Fruit fly (Drosophila melanogaster): ENCODE measurements around the gene Ance-3.

The Ance-3 gene

DNA sequence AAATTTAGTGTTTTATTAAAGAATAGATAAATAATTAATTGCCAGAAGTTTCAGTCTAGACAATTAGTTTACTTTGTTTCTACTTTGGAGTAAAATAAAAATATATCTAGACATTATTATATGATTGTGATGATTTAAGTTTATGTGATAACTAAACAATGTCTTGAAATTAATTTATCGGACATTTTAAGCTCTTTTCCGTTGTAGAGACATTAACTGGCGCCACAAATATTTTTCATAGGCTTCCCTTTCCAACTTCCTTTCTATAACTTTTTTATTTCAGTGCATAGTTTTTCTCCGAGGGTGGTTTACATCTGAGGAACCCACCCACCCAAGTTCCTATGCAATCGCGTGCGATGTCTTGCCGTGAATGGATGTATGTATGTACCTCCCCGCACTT, 37.8 kb upstream of the Ance-3 start (continued):
- no peak for TF ChIP-seq dysf (GFP tag; IDR thresholded peaks at IDR 0.05)
- TF ChIP-seq CG12391 (tag; optimal IDR thresholded peaks at IDR 0.05): peak; percentile 50
- peak; percentile 42 for TF ChIP-seq unpg (GFP tag; optimal IDR thresholded peaks at IDR 0.05)
- no peak for TF ChIP-seq zen (tag; optimal IDR thresholded peaks at IDR 0.05)
- TF ChIP-seq Ptx1 (GFP tag; IDR thresholded peaks at IDR 0.05): 0 out of 2 replicates have a peak, but pooled peaks have one; percentile 11
- TF ChIP-seq br (optimal IDR thresholded peaks at IDR 0.05): no peak
- TF ChIP-seq CG32772 (GFP tag; IDR thresholded peaks at IDR 0.05): no peak
- TF ChIP-seq CG31388 (GFP tag; optimal IDR thresholded peaks at IDR 0.05): no peak
- TF ChIP-seq Hr39 (optimal IDR thresholded peaks at IDR 0.05): no peak
- no peak for TF ChIP-seq CrebB (tag; optimal IDR thresholded peaks at IDR 0.05)
- no peak for TF ChIP-seq CG10565 (GFP tag; optimal IDR thresholded peaks at IDR 0.05)
- TF ChIP-seq exex (tag; optimal IDR thresholded peaks at IDR 0.05): no peak
- no peak for TF ChIP-seq NC2β (GFP tag; optimal IDR thresholded peaks at IDR 0.05)
- no peak; the same call in 2 of the 3 replicates for TF ChIP-seq croc (GFP tag; conservative IDR thresholded peaks at IDR 0.05)
- TF ChIP-seq zf30C (GFP tag; optimal IDR thresholded peaks at IDR 0.05): peak; percentile 39
- TF ChIP-seq CG15514 (GFP tag; optimal IDR thresholded peaks at IDR 0.05): no peak
- no peak for TF ChIP-seq CG6813 (GFP tag; optimal IDR thresholded peaks at IDR 0.05)
- no peak for TF ChIP-seq vnd (GFP tag; IDR thresholded peaks at IDR 0.05; ENCODE audit: partially characterized antibody)
- TF ChIP-seq CHES-1-like (GFP tag; optimal IDR thresholded peaks at IDR 0.05): no peak
- no peak for TF ChIP-seq Mad (GFP tag; optimal IDR thresholded peaks at IDR 0.05)
- TF ChIP-seq ind (GFP tag; optimal IDR thresholded peaks at IDR 0.05): no peak
- TF ChIP-seq al (GFP tag; IDR thresholded peaks at IDR 0.05): no peak
- no peak for TF ChIP-seq Dad (GFP tag; optimal IDR thresholded peaks at IDR 0.05)
- no peak for TF ChIP-seq Awh (GFP tag; IDR thresholded peaks at IDR 0.05)
- TF ChIP-seq chn (GFP tag; optimal IDR thresholded peaks at IDR 0.05): no peak
- TF ChIP-seq CG5953 (GFP tag; IDR thresholded peaks at IDR 0.05): no peak
- no peak for TF ChIP-seq NK7.1 (GFP tag; optimal IDR thresholded peaks at IDR 0.05)
- no peak for TF ChIP-seq nerfin-2 (GFP tag; IDR thresholded peaks at IDR 0.05; ENCODE audit: partially characterized antibody)
- no peak for TF ChIP-seq Dp (GFP tag; optimal IDR thresholded peaks at IDR 0.05)
- no peak for TF ChIP-seq ash1 (GFP tag; optimal IDR thresholded peaks at IDR 0.05)
- TF ChIP-seq CG10979 (tag; optimal IDR thresholded peaks at IDR 0.05): peak; percentile 57
- TF ChIP-seq Pdp1 (GFP tag; optimal IDR thresholded peaks at IDR 0.05): no peak
- TF ChIP-seq Atf6 (GFP tag; IDR thresholded peaks at IDR 0.05): no peak
- no peak for TF ChIP-seq CG6791 (GFP tag; IDR thresholded peaks at IDR 0.05; ENCODE audit: partially characterized antibody)
- TF ChIP-seq Ada2b (GFP tag; IDR thresholded peaks at IDR 0.05): no peak
- no peak for TF ChIP-seq fd64A (GFP tag; optimal IDR thresholded peaks at IDR 0.05)
- TF ChIP-seq CG7987 (GFP tag; optimal IDR thresholded peaks at IDR 0.05): no peak
- TF ChIP-seq gem (tag; optimal IDR thresholded peaks at IDR 0.05): peak; percentile 73
- TF ChIP-seq Ets97D (GFP tag; optimal IDR thresholded peaks at IDR 0.05): no peak
- TF ChIP-seq gcm2 (GFP tag; optimal IDR thresholded peaks at IDR 0.05): no peak
- TF ChIP-seq CG17328 (GFP tag; IDR thresholded peaks at IDR 0.05): peak; percentile 40; the same call in 1 of the 2 replicates
- TF ChIP-seq Hr51 (GFP tag; optimal IDR thresholded peaks at IDR 0.05): peak in 1 of 2 experiments; percentile 37
- no peak for TF ChIP-seq gro (GFP tag; optimal IDR thresholded peaks at IDR 0.05)
- no peak for TF ChIP-seq org-1 (GFP tag; optimal IDR thresholded peaks at IDR 0.05)
- no peak for TF ChIP-seq jigr1 (GFP tag; IDR thresholded peaks at IDR 0.05)
- TF ChIP-seq Fer3 (tag; optimal IDR thresholded peaks at IDR 0.05): no peak
- TF ChIP-seq CG3838 (GFP tag; optimal IDR thresholded peaks at IDR 0.05): no peak
- no peak for TF ChIP-seq Hmr (GFP tag; optimal IDR thresholded peaks at IDR 0.05)
- no peak for TF ChIP-seq CG10147 (GFP tag; optimal IDR thresholded peaks at IDR 0.05)
- TF ChIP-seq mirr (GFP tag; optimal IDR thresholded peaks at IDR 0.05): no peak
- no peak for TF ChIP-seq HLHmδ (GFP tag; optimal IDR thresholded peaks at IDR 0.05)
- peak; percentile 35 for TF ChIP-seq CG10209 (GFP tag; optimal IDR thresholded peaks at IDR 0.05)

Measured in whole organism, embryonic.